Worm (Caenorhabditis elegans): ENCODE results near the gene arf-5.

DNA sequence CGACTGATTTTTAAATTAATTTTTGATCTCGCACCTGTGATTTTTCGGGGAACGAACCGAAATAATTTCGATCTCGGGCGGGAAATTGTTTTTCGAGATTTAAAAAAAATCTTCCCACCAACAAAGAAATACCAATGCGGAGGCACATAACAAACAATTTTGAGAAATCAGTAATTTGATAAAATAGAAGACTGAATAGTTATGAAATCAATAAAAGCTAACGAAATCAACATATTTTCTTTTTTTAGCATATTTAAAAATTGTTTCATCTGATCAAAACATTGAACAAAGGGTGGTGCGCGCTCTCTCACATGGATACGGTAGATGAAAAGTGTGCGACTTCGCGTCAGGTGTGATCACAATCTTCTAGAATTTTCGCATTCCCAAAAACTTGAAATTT, 24.2 kb upstream of the arf-5 start:
- TF ChIP-seq elt-3 (tag; optimal IDR thresholded peaks at IDR 0.05), result no peak
- no peak for TF ChIP-seq nhr-237 (tag; optimal IDR thresholded peaks at IDR 0.05)
- TF ChIP-seq lin-13 (tag; optimal IDR thresholded peaks at IDR 0.05), result no peak
- TF ChIP-seq unc-62 (GFP tag; optimal IDR thresholded peaks at IDR 0.05), result no peak
- TF ChIP-seq lsy-2 (tag; optimal IDR thresholded peaks at IDR 0.05), result no peak
- no peak for TF ChIP-seq ceh-43 (GFP tag; optimal IDR thresholded peaks at IDR 0.05)
- TF ChIP-seq elt-1 (tag; optimal IDR thresholded peaks at IDR 0.05; ENCODE audit: borderline replicate concordance, insufficient read depth), result no peak
- no peak for TF ChIP-seq nhr-76 (tag; optimal IDR thresholded peaks at IDR 0.05)
- no peak for TF ChIP-seq lin-32 (GFP tag; optimal IDR thresholded peaks at IDR 0.05)
- TF ChIP-seq unc-39 (tag; optimal IDR thresholded peaks at IDR 0.05), result no peak
- no peak for TF ChIP-seq mab-5 (tag; optimal IDR thresholded peaks at IDR 0.05)
- TF ChIP-seq blmp-1 (tag; optimal IDR thresholded peaks at IDR 0.05), result no peak
